Worm (Caenorhabditis elegans) whole organism, L2 larva: ENCODE measurements around the gene pxmp-4.

Experiments
- ZK546.5 ChIP-seq: sonication (generic microtip); optimal IDR thresholded peaks from 2 replicates; lab custom pipeline; 2017; ENCODE audit warnings: missing biosample characterization, missing genetic modification characterization
- egl-27 ChIP-seq: sonication (generic microtip); optimal IDR thresholded peaks from 3 replicates; lab custom pipeline; 2017; ENCODE audit warnings: missing biosample characterization, missing genetic modification reagents, missing genetic modification characterization
- lin-13 ChIP-seq: fragments of 150-350 bp; optimal IDR thresholded peaks from 2 replicates; lab custom pipeline; 2014; ENCODE audit warnings: missing biosample characterization, missing genetic modification reagents, missing genetic modification characterization
- lsy-2 ChIP-seq, 2 experiments: fragments of 150-350 bp in 1 of 2; sonication (generic microtip) in 1 of 2; optimal IDR thresholded peaks; 2 replicates each; lab custom pipeline; 2014 to 2017; ENCODE audit warnings: missing biosample characterization in 2 of 2, missing genetic modification characterization in 2 of 2
- nhr-21 ChIP-seq: fragments of 150-350 bp; optimal IDR thresholded peaks from 2 replicates; lab custom pipeline; 2014; ENCODE audit warnings: missing biosample characterization, missing genetic modification characterization
- nhr-237 ChIP-seq: fragments of 150-350 bp; optimal IDR thresholded peaks from 2 replicates; lab custom pipeline; 2014; ENCODE audit warnings: missing biosample characterization, missing genetic modification characterization
- skn-1 ChIP-seq: sonication (generic microtip); optimal IDR thresholded peaks from 2 replicates; lab custom pipeline; 2017; ENCODE audit warnings: missing biosample characterization, missing genetic modification characterization
- ztf-11 ChIP-seq: sonication (generic microtip); optimal IDR thresholded peaks from 2 replicates; lab custom pipeline; 2017; ENCODE audit warnings: missing biosample characterization, missing genetic modification characterization
- ztf-4 ChIP-seq: fragments of 150-350 bp; optimal IDR thresholded peaks from 2 replicates; lab custom pipeline; 2014; ENCODE audit warnings: missing biosample characterization, missing genetic modification characterization

ce11 chrIV:326564-327070 is 10.4 kb downstream of the pxmp-4 start, which contains the start of gene col-101:
- no peak for TF ChIP-seq lsy-2 (tag; optimal IDR thresholded peaks at IDR 0.05; lab: Kevin White, UChicago)
- TF ChIP-seq ZK546.5 (tag; lab: Kevin White, UChicago) = no peak
- no peak for TF ChIP-seq nhr-21 (tag; lab: Kevin White, UChicago)
- TF ChIP-seq skn-1 (tag; lab: Kevin White, UChicago) = no peak
- no peak for TF ChIP-seq nhr-237 (tag; lab: Kevin White, UChicago)
- TF ChIP-seq egl-27 = peak; percentile 33
- TF ChIP-seq lin-13 (GFP tag; lab: Kevin White, UChicago) = no peak
- TF ChIP-seq ztf-11 (tag; lab: Kevin White, UChicago) = no peak
- no peak for TF ChIP-seq ztf-4 (tag; lab: Kevin White, UChicago)
